Worm (Caenorhabditis elegans) whole organism, mixed stage, embryonic: ENCODE results near the gene spat-1.
A peak's percentile ranks its signal among the peaks of the same experiment; 100 is the strongest.

Source experiments
- M03D4.4 ChIP-seq: sonication (generic microtip); optimal IDR thresholded peaks from 2 replicates; lab custom pipeline; 2017; ENCODE audit warnings: mild to moderate bottlenecking, missing genetic modification characterization, missing compliant biosample characterization
- bed-3 ChIP-seq: fragments of 200-800 bp; sonication (Bioruptor generic); optimal IDR thresholded peaks from 3 replicates; lab custom pipeline; 2018; ENCODE audit warnings: mild to moderate bottlenecking, missing genetic modification characterization, moderate library complexity, missing compliant biosample characterization
- blmp-1 ChIP-seq: fragments of 150-350 bp; optimal IDR thresholded peaks from 2 replicates; lab custom pipeline; 2014; ENCODE audit warnings: missing biosample characterization, missing genetic modification characterization
- ceh-39 ChIP-seq: fragments of 150-350 bp; optimal IDR thresholded peaks from 2 replicates; lab custom pipeline; 2014; ENCODE audit warnings: missing biosample characterization, missing genetic modification characterization
- ceh-43 ChIP-seq: fragments of 200-800 bp; sonication (Bioruptor generic); optimal IDR thresholded peaks from 2 replicates; lab custom pipeline; 2018; ENCODE audit warnings: mild to moderate bottlenecking, missing genetic modification characterization, moderate library complexity, missing compliant biosample characterization
- ceh-83 ChIP-seq: fragments of 200-800 bp; sonication (Bioruptor generic); optimal IDR thresholded peaks from 2 replicates; lab custom pipeline; 2018; ENCODE audit warnings: mild to moderate bottlenecking, missing genetic modification characterization, missing compliant biosample characterization
- ces-1 ChIP-seq: fragments of 150-350 bp; optimal IDR thresholded peaks from 2 replicates; lab custom pipeline; 2014; ENCODE audit warnings: missing biosample characterization, missing genetic modification reagents, missing genetic modification characterization
- drap-1 ChIP-seq: fragments of 200-800 bp; sonication (Bioruptor generic); optimal IDR thresholded peaks from 3 replicates; lab custom pipeline; 2018; ENCODE audit warnings: mild to moderate bottlenecking, missing genetic modification characterization, missing compliant biosample characterization
- elt-1 ChIP-seq: sonication (generic microtip); optimal IDR thresholded peaks from 2 replicates; lab custom pipeline; 2017; ENCODE audit warnings: missing genetic modification characterization, mild to moderate bottlenecking, missing compliant biosample characterization, antibody characterized with exemption, moderate library complexity, borderline replicate concordance; ENCODE audit not compliant: insufficient read depth
- elt-3 ChIP-seq: fragments of 150-350 bp; optimal IDR thresholded peaks from 2 replicates; lab custom pipeline; 2014; ENCODE audit warnings: missing biosample characterization, missing genetic modification characterization
- flh-1 ChIP-seq: fragments of 200-800 bp; sonication (Bioruptor generic); optimal IDR thresholded peaks from 2 replicates; lab custom pipeline; 2018; ENCODE audit warnings: mild to moderate bottlenecking, missing genetic modification characterization, moderate library complexity, missing compliant biosample characterization
- ham-2 ChIP-seq: fragments of 200-800 bp; sonication (Bioruptor generic); optimal IDR thresholded peaks from 2 replicates; lab custom pipeline; 2018; ENCODE audit warnings: mild to moderate bottlenecking, missing genetic modification characterization, missing compliant biosample characterization
- hlh-1 ChIP-seq: fragments of 150-350 bp; optimal IDR thresholded peaks from 2 replicates; lab custom pipeline; 2014; ENCODE audit warnings: missing biosample characterization, missing genetic modification reagents, missing genetic modification characterization
- lin-13 ChIP-seq: fragments of 150-350 bp; optimal IDR thresholded peaks from 2 replicates; lab custom pipeline; 2014; ENCODE audit warnings: missing biosample characterization, missing genetic modification characterization
- lin-32 ChIP-seq: fragments of 200-800 bp; sonication (Bioruptor generic); optimal IDR thresholded peaks from 2 replicates; lab custom pipeline; 2018; ENCODE audit warnings: mild to moderate bottlenecking, missing genetic modification characterization, missing compliant biosample characterization
- lsy-2 ChIP-seq: fragments of 150-350 bp; optimal IDR thresholded peaks from 2 replicates; lab custom pipeline; 2014; ENCODE audit warnings: missing biosample characterization, missing genetic modification characterization
- mab-5 ChIP-seq: fragments of 150-350 bp; optimal IDR thresholded peaks from 2 replicates; lab custom pipeline; 2014; ENCODE audit warnings: missing biosample characterization, missing genetic modification characterization
- mls-2 ChIP-seq: sonication (generic microtip); optimal IDR thresholded peaks from 2 replicates; lab custom pipeline; 2016; ENCODE audit warnings: mild to moderate bottlenecking, missing genetic modification characterization, moderate library complexity, missing compliant biosample characterization
- nhr-12 ChIP-seq: fragments of 150-350 bp; optimal IDR thresholded peaks from 2 replicates; lab custom pipeline; 2014; ENCODE audit warnings: missing biosample characterization, missing genetic modification characterization
- nhr-237 ChIP-seq: fragments of 150-350 bp; optimal IDR thresholded peaks from 2 replicates; lab custom pipeline; 2014; ENCODE audit warnings: missing biosample characterization, missing genetic modification characterization
- nhr-76 ChIP-seq: sonication (generic microtip); optimal IDR thresholded peaks from 2 replicates; lab custom pipeline; 2017; ENCODE audit warnings: missing biosample characterization, missing genetic modification characterization
- pha-4 ChIP-seq: fragments of 150-350 bp; optimal IDR thresholded peaks from 2 replicates; lab custom pipeline; 2018; ENCODE audit warnings: missing biosample characterization, missing genetic modification reagents, missing genetic modification characterization
- sem-2 ChIP-seq: fragments of 200-800 bp; sonication (Bioruptor generic); optimal IDR thresholded peaks from 2 replicates; lab custom pipeline; 2018; ENCODE audit warnings: mild to moderate bottlenecking, missing genetic modification characterization, missing compliant biosample characterization
- snpc-4 ChIP-seq: fragments of 150-350 bp; optimal IDR thresholded peaks from 2 replicates; lab custom pipeline; 2014; ENCODE audit warnings: missing biosample characterization, missing genetic modification characterization
- unc-120 ChIP-seq: sonication (generic microtip); optimal IDR thresholded peaks from 2 replicates; lab custom pipeline; 2017; ENCODE audit warnings: missing genetic modification characterization, missing compliant biosample characterization; ENCODE audit not compliant: poor library complexity, severe bottlenecking
- unc-62 ChIP-seq: fragments of 150-350 bp; optimal IDR thresholded peaks from 2 replicates; lab custom pipeline; 2014; ENCODE audit warnings: missing biosample characterization, missing genetic modification reagents, missing genetic modification characterization
- zip-8 ChIP-seq: fragments of 150-350 bp; optimal IDR thresholded peaks from 2 replicates; lab custom pipeline; 2014; ENCODE audit warnings: missing biosample characterization, missing genetic modification characterization
- ztf-11 ChIP-seq: fragments of 150-350 bp; optimal IDR thresholded peaks from 2 replicates; lab custom pipeline; 2014; ENCODE audit warnings: missing biosample characterization, missing genetic modification characterization

The spat-1 gene

DNA sequence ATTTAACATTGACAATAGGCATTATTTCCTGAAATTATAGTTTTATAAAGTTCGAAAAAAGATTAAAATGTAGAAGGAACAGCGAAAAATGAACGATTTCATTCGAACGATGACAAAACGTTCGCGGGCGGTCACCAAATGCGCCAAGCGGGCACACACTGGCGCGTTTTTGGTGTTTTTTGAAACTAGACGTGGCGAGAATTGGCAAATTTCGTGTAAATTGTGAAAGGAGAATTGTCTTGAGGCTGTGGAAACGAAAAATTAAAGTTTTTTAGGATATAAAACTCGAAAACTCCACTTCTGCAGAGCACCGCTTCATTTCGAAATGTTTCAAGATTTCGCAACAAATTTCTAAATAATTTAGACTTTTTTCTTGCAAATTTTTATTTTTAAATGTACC lies 39.9 kb upstream of the spat-1 start, which contains the start of gene usp-14:
TSS of gene usp-14 (minus strand) at position 28 of the 400 bp plus-strand sequence.
- TF ChIP-seq nhr-237 (tag; lab: Kevin White, UChicago) = no peak
- no peak for TF ChIP-seq ceh-39 (tag; lab: Kevin White, UChicago)
- no peak for TF ChIP-seq zip-8
- TF ChIP-seq unc-120 (tag; lab: Kevin White, UChicago) = peak; percentile 30
- TF ChIP-seq flh-1 (GFP tag; lab: Kevin White, UChicago) = no peak
- TF ChIP-seq bed-3 (GFP tag; lab: Kevin White, UChicago) = no peak
- peak; percentile 41 for TF ChIP-seq lin-13 (tag; lab: Kevin White, UChicago)
- no peak for TF ChIP-seq lin-32
- no peak for TF ChIP-seq lsy-2 (tag; lab: Kevin White, UChicago)
- no peak for TF ChIP-seq drap-1 (GFP tag; lab: Kevin White, UChicago)
- TF ChIP-seq ztf-11 (tag; lab: Kevin White, UChicago) = no peak
- TF ChIP-seq mls-2 (tag; lab: Kevin White, UChicago) = no peak
- no peak for TF ChIP-seq ceh-43 (GFP tag; lab: Kevin White, UChicago)
- no peak for TF ChIP-seq M03D4.4 (tag; lab: Kevin White, UChicago)
- TF ChIP-seq ham-2 = no peak
- TF ChIP-seq nhr-12 (tag; lab: Kevin White, UChicago) = no peak
- no peak for TF ChIP-seq pha-4 (tag; lab: Kevin White, UChicago)

DNA sequence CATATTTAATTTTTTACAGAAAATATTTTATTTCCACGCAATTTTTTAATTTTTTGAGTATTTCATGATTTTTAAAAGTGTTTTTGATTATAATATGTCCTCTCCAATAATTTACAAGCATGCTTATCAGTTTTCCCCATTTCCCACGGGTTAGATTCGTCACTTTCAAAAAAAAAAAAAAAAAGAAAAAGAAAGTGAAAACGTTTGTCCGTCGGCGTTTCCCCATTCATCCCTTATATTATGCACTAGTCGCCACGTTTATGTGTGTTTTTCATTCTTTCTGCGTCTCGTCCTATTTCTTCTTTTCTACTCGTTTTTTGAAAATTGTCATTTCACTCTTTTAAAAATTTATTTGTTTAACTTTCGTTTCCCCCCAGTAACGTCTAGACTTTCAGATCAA lies 39.1 kb upstream of the spat-1 start, which contains the start of gene vnut-1:
TSS of gene vnut-1 (plus strand) at position 396 of the 400 bp plus-strand sequence.
- TF ChIP-seq ztf-11 (tag; lab: Kevin White, UChicago) (no peak), hlh-1 (tag; lab: Kevin White, UChicago) (no peak), blmp-1 (tag; lab: Kevin White, UChicago) (peak; percentile 58)

DNA sequence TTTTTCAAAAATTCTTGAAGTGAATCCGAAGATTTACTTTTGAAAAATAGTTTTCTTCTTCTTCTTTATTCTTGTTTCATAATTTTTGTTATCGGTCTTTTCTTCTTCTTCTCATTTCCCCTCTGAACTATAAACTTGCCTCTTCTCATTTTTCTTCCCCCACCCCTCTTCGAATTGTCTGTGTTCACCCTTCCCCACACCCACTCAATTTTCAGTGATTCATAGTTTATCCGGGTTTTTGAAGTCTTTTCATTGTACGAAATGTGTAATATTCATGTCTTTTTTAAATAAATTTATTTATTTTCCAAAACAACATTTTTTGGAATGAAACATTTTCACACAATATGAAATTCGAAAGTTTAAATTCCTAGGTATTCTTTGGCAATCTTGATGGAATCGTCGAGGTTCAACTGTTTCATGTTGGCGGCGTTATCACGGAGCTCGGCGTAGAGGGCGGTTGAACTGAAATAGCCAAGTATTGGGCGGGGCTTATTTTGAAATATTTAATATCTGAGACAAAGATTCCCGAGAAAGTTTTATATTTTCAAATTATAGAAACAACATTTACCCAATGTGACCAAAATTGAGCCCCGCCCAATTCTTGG lies 35.9 kb upstream of the spat-1 start:
- TF ChIP-seq hlh-1 (tag; lab: Kevin White, UChicago) (no peak), ces-1 (GFP tag; lab: Kevin White, UChicago) (no peak), elt-3 (tag; lab: Kevin White, UChicago) (no peak), mls-2 (tag; lab: Kevin White, UChicago) (no peak), unc-120 (tag; lab: Kevin White, UChicago) (no peak), zip-8 (no peak), nhr-237 (tag; lab: Kevin White, UChicago) (no peak), nhr-12 (tag; lab: Kevin White, UChicago) (no peak), drap-1 (GFP tag; lab: Kevin White, UChicago) (no peak), ztf-11 (tag; lab: Kevin White, UChicago) (no peak), bed-3 (GFP tag; lab: Kevin White, UChicago) (no peak), ham-2 (no peak), pha-4 (tag; lab: Kevin White, UChicago) (no peak), snpc-4 (tag; lab: Kevin White, UChicago) (no peak), lsy-2 (tag; lab: Kevin White, UChicago) (no peak), ceh-83 (GFP tag; lab: Kevin White, UChicago) (no peak), sem-2 (GFP tag; lab: Kevin White, UChicago) (no peak), nhr-76 (tag; lab: Kevin White, UChicago) (no peak), ceh-39 (tag; lab: Kevin White, UChicago) (no peak), unc-62 (no peak)

DNA sequence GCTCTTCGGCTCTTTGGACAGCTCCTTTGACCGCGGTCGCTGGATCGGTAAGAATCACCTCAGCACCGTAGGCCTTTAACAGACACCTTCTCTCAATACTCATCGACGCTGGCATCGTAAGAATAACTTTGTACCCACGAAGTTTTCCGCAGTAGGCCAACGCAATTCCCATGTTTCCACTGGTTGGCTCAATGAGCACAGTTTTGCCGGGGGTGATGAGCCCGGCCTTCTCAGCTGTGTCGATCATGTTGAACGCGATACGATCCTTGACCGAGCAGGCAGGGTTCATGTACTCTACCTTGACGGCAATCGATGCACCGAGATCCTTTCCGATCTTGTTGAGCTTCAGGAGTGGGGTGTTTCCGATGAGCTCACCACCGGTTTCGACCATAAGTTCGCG lies 34.5 kb upstream of the spat-1 start:
- no peak for TF ChIP-seq ztf-11 (tag; lab: Kevin White, UChicago)
- TF ChIP-seq lin-32 = no peak
- TF ChIP-seq ceh-83 (GFP tag; lab: Kevin White, UChicago) = no peak
- TF ChIP-seq mab-5 (tag; lab: Kevin White, UChicago) = no peak
- no peak for TF ChIP-seq elt-3 (tag; lab: Kevin White, UChicago)
- TF ChIP-seq unc-120 (tag; lab: Kevin White, UChicago) = no peak
- no peak for TF ChIP-seq hlh-1 (tag; lab: Kevin White, UChicago)
- TF ChIP-seq blmp-1 (tag; lab: Kevin White, UChicago) = no peak
- TF ChIP-seq unc-62 = no peak
- TF ChIP-seq lsy-2 (tag; lab: Kevin White, UChicago) = no peak
- TF ChIP-seq ceh-39 (tag; lab: Kevin White, UChicago) = no peak
- no peak for TF ChIP-seq nhr-12 (tag; lab: Kevin White, UChicago)
- no peak for TF ChIP-seq ham-2
- TF ChIP-seq pha-4 (tag; lab: Kevin White, UChicago) = no peak
- no peak for TF ChIP-seq elt-1 (tag; lab: Kevin White, UChicago)
- TF ChIP-seq bed-3 (GFP tag; lab: Kevin White, UChicago) = no peak
- no peak for TF ChIP-seq flh-1 (GFP tag; lab: Kevin White, UChicago)

DNA sequence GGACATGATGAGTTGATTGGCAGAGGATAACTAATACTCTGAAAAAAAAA lies 34.3 kb upstream of the spat-1 start, which contains the start of gene cysl-2:
TSS of gene cysl-2 (minus strand) at position 38 of the 50 bp plus-strand sequence.
- no peak for TF ChIP-seq elt-3 (tag; lab: Kevin White, UChicago)
- no peak for TF ChIP-seq nhr-237 (tag; lab: Kevin White, UChicago)
